Fruit fly (Drosophila melanogaster): ENCODE results near the gene Oatp33Eb.

Gene Oatp33Eb

dm6 chr2L:12434535-12434938 is 13.7 kb upstream of the Oatp33Eb start, which contains the start of gene SC35:
SC35 (minus strand) TSS chr2L:12434665.
- TF ChIP-seq CG4496 (GFP tag; IDR thresholded peaks at IDR 0.05): peak; percentile 55; the same call in 2 of the 3 replicates
- no peak for TF ChIP-seq CG34367 (tag; optimal IDR thresholded peaks at IDR 0.05)
- TF ChIP-seq EcR (GFP tag; optimal IDR thresholded peaks at IDR 0.05): peak; percentile 54

- TF ChIP-seq EcR (GFP tag; optimal IDR thresholded peaks at IDR 0.05) (peak; percentile 76), CG8159 (tag; optimal IDR thresholded peaks at IDR 0.05) (no peak), fd96Ca (GFP tag; IDR thresholded peaks at IDR 0.05) (no peak)
Measured at dm6 chr2L:12435428-12435827, 12.9 kb upstream of the Oatp33Eb start.

dm6 chr2L:12435976-12436771 is 12.1 kb upstream of the Oatp33Eb start:
- TF ChIP-seq EcR (GFP tag; optimal IDR thresholded peaks at IDR 0.05): peak; percentile 92
- no peak for TF ChIP-seq CG32121 (GFP tag; IDR thresholded peaks at IDR 0.05)
- TF ChIP-seq CG12605 (GFP tag; IDR thresholded peaks at IDR 0.05): no peak
- 0 out of 3 replicates have a peak, but pooled peaks have one; percentile 41 for TF ChIP-seq fd96Ca (GFP tag; IDR thresholded peaks at IDR 0.05)

dm6 chr2L:12445743-12446142 is 2.5 kb upstream of the Oatp33Eb start, which contains the start of gene Oatp33Ea:
Oatp33Ea (minus strand) TSS chr2L:12445924.
- TF ChIP-seq CG8301 (tag; optimal IDR thresholded peaks at IDR 0.05): no peak

- TF ChIP-seq CG8301 (tag; optimal IDR thresholded peaks at IDR 0.05) (no peak), CG12605 (GFP tag; IDR thresholded peaks at IDR 0.05) (no peak), D1 (tag; optimal IDR thresholded peaks at IDR 0.05) (no peak), CG13204 (GFP tag; optimal IDR thresholded peaks at IDR 0.05) (no peak), CG17806 (tag; optimal IDR thresholded peaks at IDR 0.05) (no peak), CG15710 (tag; optimal IDR thresholded peaks at IDR 0.05) (no peak), Pif1A (GFP tag; optimal IDR thresholded peaks at IDR 0.05) (no peak), CG4496 (GFP tag; IDR thresholded peaks at IDR 0.05) (no peak), CG8159 (tag; optimal IDR thresholded peaks at IDR 0.05) (no peak), CG34367 (tag; optimal IDR thresholded peaks at IDR 0.05) (no peak), fd96Ca (GFP tag; IDR thresholded peaks at IDR 0.05) (no peak), CG32121 (GFP tag; IDR thresholded peaks at IDR 0.05) (no peak), EcR (GFP tag; optimal IDR thresholded peaks at IDR 0.05) (no peak), Pif1B (GFP tag; optimal IDR thresholded peaks at IDR 0.05) (no peak), Snoo (tag; optimal IDR thresholded peaks at IDR 0.05) (no peak), CG14655 (GFP tag; optimal IDR thresholded peaks at IDR 0.05) (no peak), CG9948 (tag; optimal IDR thresholded peaks at IDR 0.05) (no peak), rn (GFP tag; IDR thresholded peaks at IDR 0.05) (no peak), CG10348 (GFP tag; IDR thresholded peaks at IDR 0.05) (no peak), gl (tag; optimal IDR thresholded peaks at IDR 0.05) (no peak)
Measured at dm6 chr2L:12453192-12453800, 5.0 kb downstream of the Oatp33Eb start, which contains the start of gene CG5418. CG5418 (minus strand) TSS chr2L:12453242.

dm6 chr2L:12455049-12455448 is 6.8 kb downstream of the Oatp33Eb start:
- TF ChIP-seq CG32121 (GFP tag; IDR thresholded peaks at IDR 0.05) (0 out of 2 replicates have a peak, but pooled peaks have one; percentile 15), fd96Ca (GFP tag; IDR thresholded peaks at IDR 0.05) (no peak), D1 (tag; optimal IDR thresholded peaks at IDR 0.05) (peak; percentile 61)

dm6 chr2L:12455750-12456149 is 7.5 kb downstream of the Oatp33Eb start:
- no peak for TF ChIP-seq D1 (tag; optimal IDR thresholded peaks at IDR 0.05)
- TF ChIP-seq CG12605 (GFP tag; IDR thresholded peaks at IDR 0.05): no peak
- no peak for TF ChIP-seq Snoo (tag; optimal IDR thresholded peaks at IDR 0.05)
- no peak for TF ChIP-seq Ets98B (GFP tag; IDR thresholded peaks at IDR 0.05)
- no peak for TF ChIP-seq CG17806 (tag; optimal IDR thresholded peaks at IDR 0.05)
- no peak for TF ChIP-seq CG8301 (tag; optimal IDR thresholded peaks at IDR 0.05)
- no peak for TF ChIP-seq gl (tag; optimal IDR thresholded peaks at IDR 0.05)
- no peak for TF ChIP-seq rn (GFP tag; IDR thresholded peaks at IDR 0.05)

- no peak for TF ChIP-seq CG9948 (tag; optimal IDR thresholded peaks at IDR 0.05)
- no peak for TF ChIP-seq CG15710 (tag; optimal IDR thresholded peaks at IDR 0.05)
- TF ChIP-seq CG13204 (GFP tag; optimal IDR thresholded peaks at IDR 0.05): no peak
- no peak for TF ChIP-seq rn (GFP tag; IDR thresholded peaks at IDR 0.05)
- no peak for TF ChIP-seq Snoo (tag; optimal IDR thresholded peaks at IDR 0.05)
- no peak for TF ChIP-seq CG32121 (GFP tag; IDR thresholded peaks at IDR 0.05)
Measured at dm6 chr2L:12457201-12457600, 8.9 kb downstream of the Oatp33Eb start.

Data from whole organism, pupa.